Fruit fly (Drosophila melanogaster) whole organism, wandering third instar larva: ENCODE results near the gene CG7878.

Source experiments
- Abd-B ChIP-seq: fragments of >200 bp; optimal IDR thresholded peaks from 2 replicates; lab custom pipeline; 2017; ENCODE audit warnings: missing biosample characterization, missing genetic modification characterization
- CG32264 ChIP-seq: fragments of 200-800 bp; sonication (Bioruptor generic); optimal IDR thresholded peaks from 2 replicates; lab custom pipeline; 2016; ENCODE audit warnings: missing biosample characterization, missing genetic modification characterization
- CG9705 ChIP-seq: fragments of 200-800 bp; sonication (Bioruptor generic); optimal IDR thresholded peaks from 2 replicates; lab custom pipeline; 2018; ENCODE audit warnings: missing biosample characterization, mild to moderate bottlenecking, missing genetic modification characterization
- CrebA ChIP-seq: fragments of 200-800 bp; sonication (Bioruptor generic); optimal IDR thresholded peaks from 2 replicates; lab custom pipeline; 2016; ENCODE audit warnings: missing biosample characterization, mild to moderate bottlenecking, missing genetic modification characterization, borderline replicate concordance
- Dfd ChIP-seq: fragments of >200 bp; optimal IDR thresholded peaks from 2 replicates; lab custom pipeline; 2017; ENCODE audit warnings: missing biosample characterization, missing genetic modification characterization
- Dif ChIP-seq: fragments of 200-275, 200-300 bp; sonication (Bioruptor generic); optimal IDR thresholded peaks from 2 replicates; lab custom pipeline; 2018; ENCODE audit warnings: missing biosample characterization, missing genetic modification characterization; ENCODE audit not compliant: partially characterized antibody
- GATAd ChIP-seq: sonication (Bioruptor generic); optimal IDR thresholded peaks from 2 replicates; lab custom pipeline; 2016; ENCODE audit warnings: missing biosample characterization, missing genetic modification characterization
- HLH106 ChIP-seq: fragments of 200-800 bp; optimal IDR thresholded peaks from 3 replicates; lab custom pipeline; 2019; ENCODE audit warnings: missing biosample characterization, mild to moderate bottlenecking, missing genetic modification characterization, moderate library complexity
- Hnf4 ChIP-seq: fragments of 200-800 bp; sonication (Bioruptor generic); optimal IDR thresholded peaks from 2 replicates; lab custom pipeline; 2016; ENCODE audit warnings: missing biosample characterization, mild to moderate bottlenecking, missing genetic modification characterization
- Hr78 ChIP-seq: fragments of >200 bp; optimal IDR thresholded peaks from 2 replicates; lab custom pipeline; 2017; ENCODE audit warnings: missing biosample characterization, missing genetic modification characterization
- Hr83 ChIP-seq: fragments of 200-300 bp; sonication (Bioruptor generic); optimal IDR thresholded peaks from 2 replicates; lab custom pipeline; 2016; ENCODE audit warnings: missing biosample characterization, mild to moderate bottlenecking, missing genetic modification characterization, moderate library complexity; ENCODE audit not compliant: poor library complexity, severe bottlenecking
- Jra ChIP-seq: sonication (Bioruptor generic); optimal IDR thresholded peaks from 2 replicates; lab custom pipeline; 2016; ENCODE audit warnings: missing biosample characterization, missing genetic modification characterization
- Mio ChIP-seq: sonication (Bioruptor generic); optimal IDR thresholded peaks from 2 replicates; lab custom pipeline; 2016; ENCODE audit warnings: missing biosample characterization, missing genetic modification characterization
- Myc ChIP-seq: fragments of >200 bp; optimal IDR thresholded peaks from 2 replicates; lab custom pipeline; 2017
- N ChIP-seq: fragments of >200 bp; optimal IDR thresholded peaks from 2 replicates; lab custom pipeline; 2018; ENCODE audit warnings: missing biosample characterization, missing external identifiers, missing genetic modification characterization
- OdsH ChIP-seq: fragments of 200-800 bp; sonication (Bioruptor generic); optimal IDR thresholded peaks from 2 replicates; lab custom pipeline; 2016; ENCODE audit warnings: missing biosample characterization, mild to moderate bottlenecking, missing genetic modification characterization
- Rel ChIP-seq, 2 experiments: fragments of 200-800 bp; sonication (Bioruptor generic) in 1 of 2; optimal IDR thresholded peaks; 2 replicates in 1 of 2; 3 replicates in 1 of 2; lab custom pipeline; 2016 to 2019; ENCODE audit warnings: mild to moderate bottlenecking in 2 of 2, missing biosample characterization in 2 of 2, missing genetic modification characterization in 2 of 2, moderate library complexity in 1 of 2
- Sp1 ChIP-seq: fragments of 200-800 bp; sonication (Bioruptor generic); optimal IDR thresholded peaks from 3 replicates; lab custom pipeline; 2019; ENCODE audit warnings: missing biosample characterization, mild to moderate bottlenecking, missing genetic modification characterization, moderate library complexity
- Vsx2 ChIP-seq: fragments of 200-300, 225-300 bp; sonication (Bioruptor generic); optimal IDR thresholded peaks from 2 replicates; lab custom pipeline; 2018; ENCODE audit warnings: missing biosample characterization, missing genetic modification characterization; ENCODE audit not compliant: partially characterized antibody
- br ChIP-seq: fragments of 200-800 bp; sonication (Bioruptor generic); optimal IDR thresholded peaks from 2 replicates; lab custom pipeline; 2016; ENCODE audit warnings: missing biosample characterization, missing genetic modification characterization
- brk ChIP-seq: fragments of 200-800 bp; sonication (Bioruptor generic); optimal IDR thresholded peaks from 2 replicates; lab custom pipeline; 2016; ENCODE audit warnings: missing biosample characterization, mild to moderate bottlenecking, missing genetic modification characterization
- dl ChIP-seq, 2 experiments: fragments of 175-275, 200-275 bp in 1 of 2; fragments of 200-275 bp in 1 of 2; sonication (Bioruptor generic); optimal IDR thresholded peaks; lab custom pipeline; 2018; ENCODE audit warnings: mild to moderate bottlenecking in 2 of 2, missing biosample characterization in 2 of 2, missing genetic modification characterization in 2 of 2, moderate library complexity in 2 of 2; ENCODE audit not compliant: partially characterized antibody in 2 of 2, insufficient read depth in 1 of 2
- dmrt93B ChIP-seq: fragments of 200-800 bp; sonication (Bioruptor generic); optimal IDR thresholded peaks from 2 replicates; lab custom pipeline; 2018; ENCODE audit warnings: missing biosample characterization, mild to moderate bottlenecking, missing genetic modification characterization
- dsf ChIP-seq: sonication (Bioruptor generic); optimal IDR thresholded peaks from 2 replicates; lab custom pipeline; 2016; ENCODE audit warnings: missing biosample characterization, missing genetic modification characterization, borderline replicate concordance
- ey ChIP-seq: fragments of 200-800 bp; sonication (Bioruptor generic); optimal IDR thresholded peaks from 2 replicates; lab custom pipeline; 2016; ENCODE audit warnings: missing biosample characterization, missing genetic modification characterization
- foxo ChIP-seq, 2 experiments: fragments of 200-800 bp; sonication (Bioruptor generic); optimal IDR thresholded peaks; 2 replicates in 1 of 2; 3 replicates in 1 of 2; lab custom pipeline; 2016 to 2017; ENCODE audit warnings: missing biosample characterization in 2 of 2, missing genetic modification characterization in 2 of 2
- fru ChIP-seq: fragments of 200-800 bp; sonication (Bioruptor generic); optimal IDR thresholded peaks from 3 replicates; lab custom pipeline; 2016; ENCODE audit warnings: missing biosample characterization, mild to moderate bottlenecking, missing genetic modification characterization
- h ChIP-seq: fragments of 200-800 bp; sonication (Bioruptor generic); optimal IDR thresholded peaks from 3 replicates; lab custom pipeline; 2016; ENCODE audit warnings: missing biosample characterization, mild to moderate bottlenecking, missing genetic modification characterization
- jim ChIP-seq: fragments of 175-275, 200-325 bp; sonication (Bioruptor generic); optimal IDR thresholded peaks from 2 replicates; lab custom pipeline; 2016; ENCODE audit warnings: missing biosample characterization, mild to moderate bottlenecking, missing genetic modification characterization
- lola ChIP-seq: fragments of >200 bp; optimal IDR thresholded peaks from 2 replicates; lab custom pipeline; 2017; ENCODE audit warnings: missing biosample characterization, missing genetic modification characterization
- pan ChIP-seq: fragments of >200 bp; optimal IDR thresholded peaks from 2 replicates; lab custom pipeline; 2017
- psq ChIP-seq: fragments of 200-800 bp; sonication (Bioruptor generic); optimal IDR thresholded peaks from 3 replicates; lab custom pipeline; 2017; ENCODE audit warnings: missing biosample characterization, mild to moderate bottlenecking, missing genetic modification characterization, moderate library complexity
- rgr ChIP-seq: fragments of 200-800 bp; sonication (Bioruptor generic); optimal IDR thresholded peaks from 3 replicates; lab custom pipeline; 2016; ENCODE audit warnings: missing biosample characterization, mild to moderate bottlenecking, missing genetic modification characterization
- sage ChIP-seq: fragments of 200-800 bp; sonication (Bioruptor generic); optimal IDR thresholded peaks from 2 replicates; lab custom pipeline; 2016; ENCODE audit warnings: missing biosample characterization, mild to moderate bottlenecking, missing genetic modification characterization
- sv ChIP-seq: fragments of 200-800 bp; sonication (Bioruptor generic); optimal IDR thresholded peaks from 3 replicates; lab custom pipeline; 2016; ENCODE audit warnings: missing biosample characterization, missing genetic modification characterization
- tai ChIP-seq: sonication (Bioruptor generic); optimal IDR thresholded peaks from 2 replicates; lab custom pipeline; 2016; ENCODE audit warnings: missing biosample characterization, missing genetic modification characterization
- usp ChIP-seq: fragments of >200 bp; optimal IDR thresholded peaks from 2 replicates; lab custom pipeline; 2017; ENCODE audit warnings: missing biosample characterization, missing genetic modification characterization
- woc ChIP-seq: sonication (Bioruptor generic); optimal IDR thresholded peaks from 2 replicates; lab custom pipeline; 2016; ENCODE audit warnings: missing biosample characterization, mild to moderate bottlenecking, missing genetic modification characterization

The CG7878 gene

DNA sequence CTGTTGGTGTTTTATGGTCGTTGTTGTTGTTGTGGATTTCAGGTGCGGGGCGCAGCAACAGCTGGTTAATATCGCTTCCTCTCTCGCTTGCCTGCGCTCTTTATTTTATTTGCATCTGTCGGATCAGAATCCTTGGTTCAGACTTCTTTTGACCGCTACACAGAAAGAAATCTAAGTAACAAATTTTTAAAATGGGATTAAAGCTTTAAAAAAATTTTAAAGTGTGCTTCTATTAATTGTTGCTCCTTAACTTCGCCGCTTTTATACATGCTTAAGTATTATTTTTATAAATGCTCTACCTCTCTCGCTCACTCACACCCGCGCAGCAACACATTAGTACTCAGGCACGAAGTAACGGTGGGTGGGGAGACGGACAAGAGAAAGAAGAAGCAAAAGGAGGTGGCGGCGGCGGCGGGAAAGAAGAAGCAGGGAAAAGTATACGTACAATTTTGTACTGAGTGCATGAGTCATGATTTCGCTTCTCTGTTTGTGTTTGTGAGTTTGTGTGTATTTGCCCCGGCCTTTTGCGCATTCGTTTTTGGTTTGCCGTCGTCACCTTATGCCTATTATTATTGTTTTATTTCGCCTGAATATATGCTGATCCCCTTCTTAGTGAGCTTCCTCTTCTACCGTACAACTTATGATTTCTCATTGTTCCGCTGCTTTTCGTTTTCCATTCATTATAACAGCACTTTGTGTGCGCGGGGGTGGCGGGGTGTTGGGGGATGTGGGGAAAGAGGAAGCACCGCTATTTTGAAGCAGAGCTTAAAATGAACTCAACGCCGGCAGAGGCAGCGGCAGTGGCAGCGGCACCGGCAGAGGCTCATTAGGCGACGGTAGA, 8.5 kb upstream of the CG7878 start:
- TF ChIP-seq ey (GFP tag; lab: Kevin White, UChicago) (peak; percentile 94), lola (no peak), sv (GFP tag; lab: Kevin White, UChicago) (peak; percentile 25), h (peak; percentile 96), fru (peak; percentile 96), HLH106 (tag; lab: Kevin White, UChicago) (peak; percentile 84), GATAd (GFP tag; lab: Kevin White, UChicago) (peak; percentile 66), Dif (GFP tag; lab: Kevin White, UChicago) (peak; percentile 55), sage (GFP tag; lab: Kevin White, UChicago) (peak; percentile 92), dmrt93B (GFP tag; lab: Kevin White, UChicago) (peak; percentile 77), Vsx2 (no peak), Dfd (no peak), CrebA (no peak), tai (GFP tag; lab: Kevin White, UChicago) (peak; percentile 82), jim (GFP tag; lab: Kevin White, UChicago) (no peak), Rel (GFP tag; optimal IDR thresholded peaks at IDR 0.05; lab: Kevin White, UChicago) (peak; percentile 81), Rel (tag; optimal IDR thresholded peaks at IDR 0.05; lab: Kevin White, UChicago) (peak; percentile 80), psq (GFP tag; lab: Kevin White, UChicago) (peak; percentile 92), Myc (lab: Kevin White, UChicago) (no peak), CG32264 (peak; percentile 82), dsf (GFP tag; lab: Kevin White, UChicago) (peak; percentile 36), br (GFP tag; lab: Kevin White, UChicago) (peak; percentile 96), Mio (GFP tag; lab: Kevin White, UChicago) (peak; percentile 3), Jra (GFP tag; lab: Kevin White, UChicago) (peak; percentile 94), Abd-B (GFP tag; lab: Kevin White, UChicago) (no peak), woc (GFP tag; lab: Kevin White, UChicago) (peak; percentile 86), foxo (GFP tag; optimal IDR thresholded peaks at IDR 0.05; lab: Kevin White, UChicago) (peak; percentile 70 to 94), brk (peak; percentile 92), N (GFP tag; lab: Kevin White, UChicago) (no peak), usp (GFP tag; lab: Kevin White, UChicago) (no peak), OdsH (GFP tag; lab: Kevin White, UChicago) (peak; percentile 94), CG9705 (GFP tag; lab: Kevin White, UChicago) (peak; percentile 47), dl (GFP tag; optimal IDR thresholded peaks at IDR 0.05; lab: Kevin White, UChicago; ENCODE audit: insufficient read depth in 1 of 2, partially characterized antibody in 2 of 2) (peak in 1 of 2 experiments; percentile 41), Sp1 (GFP tag; lab: Kevin White, UChicago) (peak; percentile 86), pan (lab: Kevin White, UChicago) (no peak), Hr78 (GFP tag; lab: Kevin White, UChicago) (no peak), Hnf4 (GFP tag; lab: Kevin White, UChicago) (peak; percentile 92), rgr (GFP tag; lab: Kevin White, UChicago) (peak; percentile 92), Hr83 (GFP tag; lab: Kevin White, UChicago) (peak; percentile 87)

dm6 chr3R:8115205-8115604, 7.3 kb upstream of the CG7878 start:
- TF ChIP-seq Hr78 (GFP tag; lab: Kevin White, UChicago) (no peak), OdsH (GFP tag; lab: Kevin White, UChicago) (peak; percentile 16), GATAd (GFP tag; lab: Kevin White, UChicago) (no peak), tai (GFP tag; lab: Kevin White, UChicago) (no peak), pan (lab: Kevin White, UChicago) (no peak), br (GFP tag; lab: Kevin White, UChicago) (peak; percentile 18)
